Worm (Caenorhabditis elegans) whole organism, late embryonic: ENCODE data around the gene ZK666.11.

ENCODE experiments used
- ama-1 ChIP-seq: fragments of 150-350 bp; optimal IDR thresholded peaks from 2 replicates; lab custom pipeline; 2014
- ceh-18 ChIP-seq: sonication (generic microtip); optimal IDR thresholded peaks from 2 replicates; lab custom pipeline; 2016; ENCODE audit warnings: missing genetic modification characterization, missing compliant biosample characterization
- ceh-30 ChIP-seq: fragments of 150-350 bp; optimal IDR thresholded peaks from 2 replicates; lab custom pipeline; 2014; ENCODE audit warnings: missing biosample characterization, missing genetic modification characterization
- dmd-4 ChIP-seq: sonication (generic microtip); optimal IDR thresholded peaks from 2 replicates; lab custom pipeline; 2016; ENCODE audit warnings: borderline replicate concordance, missing genetic modification characterization, missing compliant biosample characterization
- hlh-15 ChIP-seq: sonication (generic microtip); optimal IDR thresholded peaks from 2 replicates; lab custom pipeline; 2016; ENCODE audit warnings: missing genetic modification characterization, missing compliant biosample characterization
- lin-11 ChIP-seq: fragments of 200-800 bp; sonication (Bioruptor generic); optimal IDR thresholded peaks from 2 replicates; lab custom pipeline; 2018; ENCODE audit warnings: mild to moderate bottlenecking, missing genetic modification characterization, missing compliant biosample characterization
- pha-2 ChIP-seq: sonication (generic microtip); optimal IDR thresholded peaks from 2 replicates; lab custom pipeline; 2017; ENCODE audit warnings: mild to moderate bottlenecking, missing genetic modification characterization, missing compliant biosample characterization
- pha-4 ChIP-seq: fragments of 150-350 bp; optimal IDR thresholded peaks from 2 replicates; lab custom pipeline; 2018; ENCODE audit warnings: missing biosample characterization, missing genetic modification reagents, missing genetic modification characterization
- ref-2 ChIP-seq: sonication (generic microtip); optimal IDR thresholded peaks from 2 replicates; lab custom pipeline; 2016; ENCODE audit warnings: missing genetic modification characterization, missing compliant biosample characterization
- ztf-16 ChIP-seq: sonication (generic microtip); optimal IDR thresholded peaks from 2 replicates; lab custom pipeline; 2017; ENCODE audit warnings: missing genetic modification characterization, missing compliant biosample characterization

- TF ChIP-seq ceh-18 (tag; lab: Kevin White, UChicago) (no peak), ama-1 (lab: Kevin White, UChicago) (no peak), pha-2 (tag; lab: Kevin White, UChicago) (no peak), hlh-15 (tag; lab: Kevin White, UChicago) (no peak), pha-4 (tag; lab: Kevin White, UChicago) (no peak), ceh-30 (tag; lab: Kevin White, UChicago) (no peak), ref-2 (tag; lab: Kevin White, UChicago) (no peak), dmd-4 (tag; lab: Kevin White, UChicago) (no peak), lin-11 (tag; lab: Kevin White, UChicago) (no peak), ztf-16 (no peak)
Measured at ce11 chrII:10444971-10445707, 37.2 kb upstream of the ZK666.11 start.
